Worm (Caenorhabditis elegans) whole organism, dauer: ENCODE results near the gene sto-6.
A peak's percentile ranks its signal among the peaks of the same experiment; 100 is the strongest.

Experiments
- unc-62 ChIP-seq: sonication (generic microtip); optimal IDR thresholded peaks from 2 replicates; lab custom pipeline; 2017; ENCODE audit warnings: missing biosample characterization, missing genetic modification reagents, missing genetic modification characterization

sto-6 gene

ce11 chrX:11632107-11632506 is at the start of gene sto-6:
Gene sto-6 (plus strand): TSS chrX:11632407.
- no peak for TF ChIP-seq unc-62 (GFP tag; lab: Kevin White, UChicago)

ce11 chrX:11585375-11585774 is 46.8 kb upstream of the sto-6 start, which contains the start of gene abts-2:
Gene abts-2 (plus strand): TSS chrX:11585675.
- TF ChIP-seq unc-62 (GFP tag; lab: Kevin White, UChicago), result no peak

DNA sequence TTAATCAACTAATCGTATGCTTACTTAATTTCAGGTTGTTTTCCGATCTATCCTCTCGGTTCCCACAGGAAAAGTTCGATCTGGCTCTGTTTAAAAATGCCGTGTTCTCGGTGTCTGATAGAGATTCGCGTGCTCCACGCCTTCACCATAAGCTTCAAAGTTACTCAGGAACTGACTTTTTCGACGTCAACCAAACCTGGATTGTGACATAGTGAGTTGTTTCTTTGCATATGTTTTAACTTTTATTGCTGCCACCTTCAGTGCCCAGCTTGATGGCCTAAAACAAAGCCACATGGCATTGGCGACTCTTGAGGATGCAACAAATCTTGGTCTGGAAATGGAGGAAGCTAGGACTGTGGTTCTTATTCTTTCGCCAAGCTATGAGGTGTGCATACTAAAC is 46.3 kb upstream of the sto-6 start:
- TF ChIP-seq unc-62 (GFP tag; lab: Kevin White, UChicago), result no peak

DNA sequence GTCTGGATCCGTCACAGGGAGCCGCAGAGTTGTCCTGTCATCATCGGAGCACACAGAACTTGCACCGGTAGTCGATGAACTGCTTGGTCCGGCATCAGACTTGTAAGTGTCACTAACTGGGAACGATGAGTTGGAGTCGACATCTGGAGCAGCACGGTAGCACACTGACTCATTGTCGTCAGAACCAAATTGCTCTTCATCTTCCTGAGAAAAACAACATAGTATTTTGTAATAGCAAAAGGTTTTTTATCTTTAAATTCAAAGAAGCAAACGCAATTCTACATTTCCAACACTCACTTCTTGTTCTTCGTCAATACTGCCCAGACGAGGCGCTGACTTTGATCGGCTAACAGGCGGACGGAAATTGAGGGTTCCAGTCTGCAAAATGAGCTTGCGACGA is 41.7 kb upstream of the sto-6 start:
- TF ChIP-seq unc-62 (GFP tag; lab: Kevin White, UChicago), result no peak

DNA sequence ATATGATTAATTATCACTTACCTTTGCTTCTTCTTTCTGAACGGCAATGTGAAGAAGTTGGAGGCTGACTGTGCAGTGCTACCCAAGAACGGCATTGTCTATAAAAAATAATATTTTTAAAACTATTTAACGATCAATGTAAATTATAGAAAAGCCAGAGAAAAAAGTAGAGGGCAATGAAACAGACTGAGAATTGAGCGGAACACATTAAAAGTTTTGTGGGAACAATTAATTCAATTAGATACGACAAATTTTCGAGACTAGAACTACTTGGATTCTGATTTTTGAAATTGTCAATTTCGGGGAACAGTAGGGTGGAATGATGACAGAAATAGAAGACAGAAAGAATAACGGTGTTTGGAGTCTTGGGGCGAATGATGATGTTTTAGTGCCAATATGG is 40.6 kb upstream of the sto-6 start, which contains the start of gene F52D10.2:
F52D10.2 (minus strand) TSS at position 101 of the 400 bp plus-strand sequence.
- no peak for TF ChIP-seq unc-62 (GFP tag; lab: Kevin White, UChicago)

ce11 chrX:11592539-11592938 is 39.7 kb upstream of the sto-6 start:
- TF ChIP-seq unc-62 (GFP tag; lab: Kevin White, UChicago), result no peak

DNA sequence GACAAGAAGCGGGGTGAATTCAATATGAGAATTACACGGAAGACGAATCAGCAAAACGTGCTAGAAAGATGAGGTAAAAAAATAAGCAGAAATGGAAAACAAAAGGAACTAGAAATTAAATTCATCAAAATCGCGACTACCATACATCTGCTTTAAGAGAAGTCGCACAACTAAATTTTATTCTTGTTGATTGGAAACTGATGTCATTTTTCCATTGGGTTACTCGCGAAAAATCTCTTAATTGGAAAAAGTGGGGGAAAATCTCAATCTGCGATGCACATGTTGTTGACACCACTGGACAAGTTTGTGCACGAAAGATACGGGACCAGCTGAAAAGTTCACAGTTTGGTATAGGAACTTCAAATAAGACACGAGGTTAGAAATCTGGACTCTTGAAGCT is 35.3 kb upstream of the sto-6 start:
- no peak for TF ChIP-seq unc-62 (GFP tag; lab: Kevin White, UChicago)

ce11 chrX:11598839-11599238 is 33.4 kb upstream of the sto-6 start:
- no peak for TF ChIP-seq unc-62 (GFP tag; lab: Kevin White, UChicago)

DNA sequence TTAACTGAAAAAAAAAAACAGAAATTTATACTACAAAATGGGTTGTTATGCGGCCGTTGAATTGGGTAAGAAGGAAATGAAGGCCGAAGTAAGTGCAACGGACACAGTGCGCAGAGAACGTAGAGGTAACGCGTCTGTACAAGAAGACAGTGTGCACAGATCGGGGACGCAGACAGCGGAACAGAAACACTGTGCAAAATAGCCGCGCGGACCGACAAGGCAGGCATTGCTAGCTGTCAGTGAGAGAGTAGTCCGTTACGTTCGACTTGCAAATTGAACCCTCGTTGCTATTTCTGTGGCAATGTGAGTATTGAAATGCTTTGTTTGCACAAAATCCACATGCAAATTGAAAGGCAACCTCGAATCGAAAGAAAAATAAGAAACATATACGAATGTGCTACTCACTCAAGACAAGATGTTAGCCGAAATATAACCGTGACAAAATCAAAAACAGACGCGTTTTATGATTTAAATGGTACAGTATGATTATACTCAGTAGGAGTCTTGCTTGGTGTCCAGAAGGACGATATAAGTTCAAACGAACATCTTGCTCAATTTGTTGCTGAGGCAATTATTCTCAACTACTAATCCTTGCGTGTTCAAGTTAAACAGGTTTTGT is 31.6 kb upstream of the sto-6 start:
- TF ChIP-seq unc-62 (GFP tag; lab: Kevin White, UChicago), result no peak

ce11 chrX:11603234-11604108 is 28.7 kb upstream of the sto-6 start:
- TF ChIP-seq unc-62 (GFP tag; lab: Kevin White, UChicago), result no peak

DNA sequence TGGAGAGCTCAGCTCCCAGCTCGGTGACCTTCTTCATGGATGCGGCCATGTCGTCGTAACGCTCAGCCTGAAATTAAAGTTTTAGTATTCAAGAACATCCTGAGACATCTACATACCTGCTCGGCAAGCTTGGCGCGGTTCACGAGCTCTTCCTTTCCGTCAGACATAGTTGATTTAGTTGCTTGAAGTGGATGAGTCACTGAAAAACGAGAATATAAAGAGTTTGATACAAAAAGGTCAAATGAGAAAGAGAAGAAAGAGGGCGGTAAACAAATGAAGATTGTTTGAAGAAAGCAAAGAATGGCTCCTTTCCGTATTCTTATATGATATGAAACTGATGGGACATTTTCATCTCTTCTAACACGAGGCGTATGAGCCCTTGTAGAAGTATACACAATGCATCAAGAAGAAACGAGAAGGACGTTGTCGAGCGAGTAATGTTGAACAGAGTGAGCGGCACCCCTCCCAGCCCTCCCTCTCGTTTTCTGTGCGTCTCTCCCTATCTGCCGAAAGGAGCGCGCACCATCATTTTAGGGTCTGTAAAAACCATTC is 26.9 kb upstream of the sto-6 start, which contains the start of gene ftt-2:
ftt-2 (minus strand) TSS at position 206 of the 552 bp plus-strand sequence.
- TF ChIP-seq unc-62 (GFP tag; lab: Kevin White, UChicago), result no peak

ce11 chrX:11605766-11606490 is 26.3 kb upstream of the sto-6 start:
- peak; percentile 22 for TF ChIP-seq unc-62 (GFP tag; lab: Kevin White, UChicago)

- TF ChIP-seq unc-62 (GFP tag; lab: Kevin White, UChicago), result no peak
Measured at ce11 chrX:11606815-11607499, 25.2 kb upstream of the sto-6 start.

ce11 chrX:11607500-11607823 is 24.7 kb upstream of the sto-6 start:
- TF ChIP-seq unc-62 (GFP tag; lab: Kevin White, UChicago), result no peak

- no peak for TF ChIP-seq unc-62 (GFP tag; lab: Kevin White, UChicago)
Measured at ce11 chrX:11608110-11608759, 24.0 kb upstream of the sto-6 start.
